Fruit fly (Drosophila melanogaster): ENCODE data around the gene PpV.
"Not testable (repeated sequence)": the region's sequence is repeated elsewhere in the genome, so short reads cannot be mapped to it uniquely, and the experiment has no call there.

Gene PpV

dm6 chrX:6372769-6373197 is at the start of gene PpV:
PpV (minus strand) TSS chrX:6372915.
- TF ChIP-seq h (optimal IDR thresholded peaks at IDR 0.05): no peak
- TF ChIP-seq ttk (optimal IDR thresholded peaks at IDR 0.05): no peak
- no peak for TF ChIP-seq psq (optimal IDR thresholded peaks at IDR 0.05)
- no peak for TF ChIP-seq Sin3A (optimal IDR thresholded peaks at IDR 0.05)
- TF ChIP-seq insv (optimal IDR thresholded peaks at IDR 0.05): no peak
- TF ChIP-seq Myc (optimal IDR thresholded peaks at IDR 0.05): no peak

dm6 chrX:6419334-6419733 is 46.6 kb upstream of the PpV start, which contains the start of gene CG33668:
CG33668 (minus strand) TSS chrX:6419434.
- not testable (repeated sequence) for TF ChIP-seq insv, Myc, ttk (optimal IDR thresholded peaks at IDR 0.05)

DNA sequence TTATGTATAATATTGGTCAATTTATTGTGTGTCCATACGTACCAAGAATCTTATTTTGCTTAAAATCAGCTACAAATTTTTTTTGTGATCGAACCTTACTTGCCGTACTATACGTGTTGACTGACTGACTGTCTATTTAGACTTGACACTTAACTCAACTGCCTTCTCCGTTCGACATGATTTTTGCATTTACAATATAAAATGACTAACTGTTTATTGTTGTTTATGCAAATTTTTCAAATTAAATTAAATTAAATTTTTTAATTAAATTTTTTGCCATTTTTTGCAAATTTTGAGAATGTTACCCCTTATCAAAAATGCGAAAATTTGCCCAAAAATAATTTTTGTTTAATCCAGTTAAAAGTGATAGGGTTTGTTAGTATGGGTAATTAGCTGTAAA is 27.3 kb upstream of the PpV start, which contains the start of gene CG33669:
CG33669 (minus strand) TSS at position 101 of the 400 bp plus-strand sequence.
- not testable (repeated sequence) for TF ChIP-seq psq, Sin3A, h (optimal IDR thresholded peaks at IDR 0.05)

DNA sequence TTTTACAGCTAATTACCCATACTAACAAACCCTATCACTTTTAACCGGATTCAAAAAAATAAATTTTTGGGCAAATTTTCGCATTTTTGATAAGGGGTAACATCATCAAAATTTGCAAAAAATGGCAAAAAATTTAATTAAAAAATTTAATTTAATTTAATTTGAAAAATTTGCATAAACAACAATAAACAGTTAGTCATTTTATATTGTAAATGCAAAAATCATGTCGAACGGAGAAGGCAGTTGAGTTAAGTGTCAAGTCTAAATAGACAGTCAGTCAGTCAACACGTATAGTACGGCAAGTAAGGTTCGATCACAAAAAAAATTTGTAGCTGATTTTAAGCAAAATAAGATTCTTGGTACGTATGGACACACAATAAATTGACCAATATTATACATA is 11.2 kb upstream of the PpV start, which contains the start of gene CG33664:
CG33664 (plus strand) TSS at position 301 of the 400 bp plus-strand sequence.
- TF ChIP-seq ttk, Sin3A, insv (optimal IDR thresholded peaks at IDR 0.05): not testable (repeated sequence)

DNA sequence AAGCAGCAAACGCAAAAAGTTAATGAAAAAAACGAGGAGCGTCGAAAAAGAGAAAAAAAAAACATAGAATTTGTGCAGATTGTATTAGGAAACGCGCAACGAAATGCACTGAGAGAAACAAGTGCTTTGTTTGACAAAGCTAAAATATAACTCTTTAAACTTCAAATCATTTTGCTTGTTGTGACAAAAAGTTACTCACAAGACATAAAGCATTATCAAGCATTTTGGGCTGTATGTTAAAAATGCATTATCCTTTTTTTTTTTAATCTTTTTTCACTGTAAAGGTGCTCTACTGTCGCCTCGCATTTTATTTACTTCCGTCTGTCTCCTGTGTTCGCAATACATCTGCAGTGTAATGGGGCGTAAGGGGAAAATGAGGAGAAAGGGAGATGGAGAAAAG is 4.0 kb upstream of the PpV start:
- TF ChIP-seq psq (optimal IDR thresholded peaks at IDR 0.05): no peak
- no peak for TF ChIP-seq h (optimal IDR thresholded peaks at IDR 0.05)
- no peak for TF ChIP-seq Myc (optimal IDR thresholded peaks at IDR 0.05)
- no peak for TF ChIP-seq ttk (optimal IDR thresholded peaks at IDR 0.05)
- TF ChIP-seq Sin3A (optimal IDR thresholded peaks at IDR 0.05): no peak
- TF ChIP-seq insv (optimal IDR thresholded peaks at IDR 0.05): no peak

DNA sequence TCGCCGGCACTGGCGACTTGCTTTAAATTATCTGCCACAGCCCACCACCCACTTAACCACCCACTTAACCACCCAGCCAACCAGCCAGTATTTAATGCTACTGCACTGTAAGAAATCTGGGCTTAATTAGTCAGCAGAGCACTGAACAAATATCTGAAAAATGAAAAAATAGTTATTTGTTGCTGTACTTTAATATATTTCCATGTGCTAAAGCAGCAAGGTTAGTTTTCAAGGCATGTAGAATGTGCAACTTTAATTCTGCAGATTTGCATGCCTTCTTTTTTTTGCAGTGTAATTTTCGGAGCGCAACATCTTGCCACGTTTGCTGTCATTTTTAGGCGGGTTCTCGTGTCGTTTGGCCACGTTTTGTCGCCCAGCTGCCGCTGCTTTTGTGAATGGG is 2.9 kb upstream of the PpV start:
- TF ChIP-seq h (optimal IDR thresholded peaks at IDR 0.05) (no peak), ttk (optimal IDR thresholded peaks at IDR 0.05) (no peak), Sin3A (optimal IDR thresholded peaks at IDR 0.05) (no peak), Myc (optimal IDR thresholded peaks at IDR 0.05) (no peak), insv (optimal IDR thresholded peaks at IDR 0.05) (no peak), psq (optimal IDR thresholded peaks at IDR 0.05) (no peak)

- TF ChIP-seq Sin3A (optimal IDR thresholded peaks at IDR 0.05) (no peak), psq (optimal IDR thresholded peaks at IDR 0.05) (no peak)
These were observed 6.4 kb downstream of the PpV start for dm6 chrX:6366357-6366691.

DNA sequence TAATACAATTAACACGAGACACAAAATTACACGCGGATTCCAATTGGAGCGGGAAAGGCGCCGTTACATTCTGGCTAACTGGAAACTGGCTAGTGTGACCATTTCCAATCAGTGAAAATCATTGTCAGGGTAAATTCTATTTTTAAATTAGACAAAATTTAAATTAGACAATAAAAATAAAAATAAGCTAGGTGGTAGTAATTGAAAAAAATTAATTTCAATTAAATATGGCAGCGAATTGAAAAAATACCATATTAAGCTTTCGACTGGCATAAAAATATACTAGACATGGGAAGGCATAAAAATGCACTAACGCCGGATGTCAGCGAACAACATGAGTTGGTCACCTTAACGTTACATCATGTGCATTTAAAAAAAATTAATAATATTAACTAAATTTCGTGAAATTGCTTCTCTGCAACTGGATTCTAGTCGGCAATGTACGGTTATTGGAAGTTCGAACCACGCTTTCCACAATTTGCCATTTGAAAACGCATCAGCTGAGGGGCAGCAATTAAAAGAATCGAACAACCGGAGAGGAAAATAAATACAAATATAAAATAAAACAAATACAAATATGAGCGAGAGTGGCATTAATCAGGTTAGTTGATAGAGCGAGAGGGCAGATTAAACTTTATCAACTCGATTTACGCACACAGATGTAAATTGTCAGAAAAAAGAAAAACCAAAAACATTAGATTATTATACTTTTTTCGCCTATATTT is 6.9 kb downstream of the PpV start, which contains the start of the genes swa and Marf:
swa (minus strand) TSS at position 77 of the 725 bp plus-strand sequence.
Marf (plus strand) TSS at position 318 of the 725 bp plus-strand sequence.
- TF ChIP-seq psq (optimal IDR thresholded peaks at IDR 0.05) (no peak), Myc (optimal IDR thresholded peaks at IDR 0.05) (no peak), insv (optimal IDR thresholded peaks at IDR 0.05) (no peak), h (optimal IDR thresholded peaks at IDR 0.05) (no peak), Sin3A (optimal IDR thresholded peaks at IDR 0.05) (no peak), ttk (optimal IDR thresholded peaks at IDR 0.05) (no peak)

- TF ChIP-seq ttk (optimal IDR thresholded peaks at IDR 0.05): no peak
These were observed 11.5 kb downstream of the PpV start for dm6 chrX:6361215-6361614.

DNA sequence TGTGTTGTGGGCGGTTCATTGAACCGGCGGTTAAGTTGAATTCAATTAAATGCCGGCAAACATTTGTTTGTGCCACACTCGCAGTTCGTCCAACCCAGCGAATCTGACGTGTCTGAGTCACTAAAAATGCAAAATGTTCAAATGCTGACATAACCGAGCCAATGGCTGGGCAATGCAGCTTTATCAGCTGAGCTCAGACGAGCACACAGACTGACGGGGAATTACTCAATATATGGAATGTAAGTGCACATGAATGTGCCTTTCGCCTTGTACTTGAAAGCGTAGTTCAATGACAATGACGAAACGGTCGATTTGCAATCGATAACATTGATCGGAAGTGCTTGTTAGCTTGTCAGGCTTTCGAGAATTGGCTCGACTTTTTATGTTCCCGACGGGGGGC is 14.5 kb downstream of the PpV start:
- TF ChIP-seq ttk (optimal IDR thresholded peaks at IDR 0.05) (no peak), Myc (optimal IDR thresholded peaks at IDR 0.05) (no peak), psq (optimal IDR thresholded peaks at IDR 0.05) (no peak), Sin3A (optimal IDR thresholded peaks at IDR 0.05) (no peak), insv (optimal IDR thresholded peaks at IDR 0.05) (no peak), h (optimal IDR thresholded peaks at IDR 0.05) (no peak)

- TF ChIP-seq Myc (optimal IDR thresholded peaks at IDR 0.05) (no peak), insv (optimal IDR thresholded peaks at IDR 0.05) (no peak), ttk (optimal IDR thresholded peaks at IDR 0.05) (no peak), h (optimal IDR thresholded peaks at IDR 0.05) (no peak)
These were observed 15.2 kb downstream of the PpV start for dm6 chrX:6357456-6358007.

DNA sequence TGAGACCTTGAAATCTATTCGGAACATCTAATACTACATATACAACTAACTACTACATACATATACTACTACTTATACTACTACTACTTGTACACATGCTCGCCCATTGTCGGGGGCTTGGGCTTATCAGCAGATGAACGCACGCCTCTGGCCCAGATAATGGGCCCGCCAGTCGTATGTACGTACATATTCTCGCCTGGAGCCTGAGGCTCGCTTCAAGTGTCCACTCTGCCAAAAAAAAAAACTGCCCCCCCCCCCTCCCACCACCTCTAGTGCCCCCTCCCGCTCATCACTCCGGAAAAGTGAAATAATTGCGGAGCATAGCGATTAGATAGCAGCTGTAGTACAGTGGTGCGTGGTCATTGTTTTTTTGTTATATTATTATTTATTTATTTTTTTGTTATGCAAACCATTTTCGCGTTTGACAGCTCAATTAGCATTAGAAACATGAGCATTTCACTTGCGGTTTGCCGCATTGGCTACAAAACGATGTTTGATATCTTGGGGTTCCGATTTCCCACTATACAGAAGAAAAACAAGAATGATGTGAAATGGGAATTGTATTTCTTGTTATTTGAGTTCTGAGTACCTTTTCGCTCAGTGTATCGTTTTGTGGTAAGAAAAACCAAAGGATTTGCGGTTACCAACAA is 15.8 kb downstream of the PpV start:
- TF ChIP-seq h (optimal IDR thresholded peaks at IDR 0.05) (no peak), insv (optimal IDR thresholded peaks at IDR 0.05) (no peak), psq (optimal IDR thresholded peaks at IDR 0.05) (no peak), ttk (optimal IDR thresholded peaks at IDR 0.05) (no peak), Myc (optimal IDR thresholded peaks at IDR 0.05) (no peak), Sin3A (optimal IDR thresholded peaks at IDR 0.05) (no peak)

Data from Kc167 (cell line).